Worm (Caenorhabditis elegans): ENCODE data around the gene C31H1.1.

The C31H1.1 gene

DNA sequence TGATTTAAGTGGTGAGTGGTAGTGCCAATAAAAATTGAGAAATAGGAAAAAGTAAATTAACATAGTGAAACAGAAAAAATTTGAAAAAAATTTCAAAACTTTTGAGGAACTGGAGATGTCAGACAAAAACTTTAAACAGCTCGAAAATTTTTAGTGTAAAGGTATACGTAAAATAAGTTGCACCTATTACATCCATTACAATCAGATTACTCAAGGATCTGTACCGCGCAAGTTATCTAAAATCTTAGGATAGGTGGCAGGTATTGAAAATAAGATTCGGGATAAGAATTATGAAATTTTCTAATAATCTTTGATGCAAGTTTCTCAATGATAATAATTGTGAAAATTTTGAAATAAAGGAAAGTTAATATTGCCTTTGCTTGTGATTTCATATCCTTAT, 30.4 kb upstream of the C31H1.1 start:
- no peak for TF ChIP-seq pes-1 (GFP tag; IDR thresholded peaks at IDR 0.05)
- no peak for TF ChIP-seq F13C5.2 (tag; optimal IDR thresholded peaks at IDR 0.05)
- TF ChIP-seq hmg-4 (GFP tag; optimal IDR thresholded peaks at IDR 0.05), result no peak
- TF ChIP-seq B0310.2 (tag; optimal IDR thresholded peaks at IDR 0.05), result no peak
- TF ChIP-seq tbx-11 (GFP tag; IDR thresholded peaks at IDR 0.05), result no peak
- no peak for TF ChIP-seq ets-7 (tag; optimal IDR thresholded peaks at IDR 0.05)
- no peak for TF ChIP-seq sea-1 (GFP tag; conservative IDR thresholded peaks at IDR 0.05)
- no peak for TF ChIP-seq ama-1 (optimal IDR thresholded peaks at IDR 0.05)
- no peak for TF ChIP-seq aly-1 (tag; optimal IDR thresholded peaks at IDR 0.05)
- no peak for TF ChIP-seq hmbx-1 (tag; optimal IDR thresholded peaks at IDR 0.05)
- TF ChIP-seq flt-1 (GFP tag; IDR thresholded peaks at IDR 0.05), result no peak
- no peak for TF ChIP-seq tbx-37 (GFP tag; conservative IDR thresholded peaks at IDR 0.05)
- TF ChIP-seq hnd-1 (tag; optimal IDR thresholded peaks at IDR 0.05), result no peak
- no peak for TF ChIP-seq tra-4 (tag; optimal IDR thresholded peaks at IDR 0.05)
- no peak for TF ChIP-seq ceh-36 (tag; optimal IDR thresholded peaks at IDR 0.05)
- no peak for TF ChIP-seq scrt-1 (GFP tag; IDR thresholded peaks at IDR 0.05)
- TF ChIP-seq ceh-13 (GFP tag; optimal IDR thresholded peaks at IDR 0.05), result no peak

DNA sequence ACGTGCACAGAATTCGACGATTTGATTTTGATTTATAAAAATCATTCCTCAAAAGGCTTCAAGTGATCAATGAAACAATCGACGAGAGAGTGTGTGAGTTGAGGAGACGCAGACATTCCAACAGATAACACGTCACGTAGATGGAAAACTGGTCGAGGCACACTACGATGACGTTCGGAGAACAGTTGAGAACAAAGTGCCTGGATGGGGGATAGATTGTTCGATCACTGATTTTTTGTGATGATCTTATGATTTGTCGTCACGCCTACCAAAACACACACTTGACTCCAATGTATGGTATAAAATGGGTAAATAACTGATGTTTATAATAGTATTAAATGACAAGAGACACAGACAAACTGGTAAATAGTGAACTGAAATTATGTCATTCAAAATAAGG, 18.9 kb upstream of the C31H1.1 start:
- TF ChIP-seq flt-1 (GFP tag; IDR thresholded peaks at IDR 0.05) (no peak), hnd-1 (tag; optimal IDR thresholded peaks at IDR 0.05) (no peak), pes-1 (GFP tag; IDR thresholded peaks at IDR 0.05) (no peak), ceh-36 (tag; optimal IDR thresholded peaks at IDR 0.05) (no peak), hmbx-1 (tag; optimal IDR thresholded peaks at IDR 0.05) (no peak), F13C5.2 (tag; optimal IDR thresholded peaks at IDR 0.05) (no peak), sea-1 (GFP tag; conservative IDR thresholded peaks at IDR 0.05) (no peak), tbx-37 (GFP tag; conservative IDR thresholded peaks at IDR 0.05) (no peak), tbx-11 (GFP tag; IDR thresholded peaks at IDR 0.05) (no peak), ets-7 (tag; optimal IDR thresholded peaks at IDR 0.05) (no peak), hmg-4 (GFP tag; optimal IDR thresholded peaks at IDR 0.05) (no peak)

DNA sequence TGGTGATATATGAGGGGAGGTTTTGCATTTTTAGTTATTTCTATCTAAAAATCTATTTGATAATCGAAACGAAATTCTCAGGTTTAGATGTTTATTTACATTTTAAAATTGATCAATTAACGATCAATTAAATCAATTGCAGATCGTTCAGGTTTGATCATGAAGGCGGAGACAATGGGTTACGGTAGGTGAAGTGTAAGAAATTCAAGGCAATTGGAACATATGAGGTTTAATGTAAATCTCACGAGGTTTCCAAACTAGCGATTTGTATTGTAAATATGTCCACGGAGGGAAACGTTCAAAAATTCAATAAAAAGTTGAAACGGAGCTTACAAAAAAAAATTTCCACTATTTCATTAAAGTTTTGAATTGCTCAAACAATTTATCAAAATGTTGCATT, 17.7 kb upstream of the C31H1.1 start:
- TF ChIP-seq tra-4 (tag; optimal IDR thresholded peaks at IDR 0.05), result no peak
- no peak for TF ChIP-seq tbx-11 (GFP tag; IDR thresholded peaks at IDR 0.05)
- no peak for TF ChIP-seq hnd-1 (tag; optimal IDR thresholded peaks at IDR 0.05)
- no peak for TF ChIP-seq sea-1 (GFP tag; conservative IDR thresholded peaks at IDR 0.05)
- TF ChIP-seq scrt-1 (GFP tag; IDR thresholded peaks at IDR 0.05), result no peak
- TF ChIP-seq hmg-4 (GFP tag; optimal IDR thresholded peaks at IDR 0.05), result no peak
- no peak for TF ChIP-seq ceh-36 (tag; optimal IDR thresholded peaks at IDR 0.05)

DNA sequence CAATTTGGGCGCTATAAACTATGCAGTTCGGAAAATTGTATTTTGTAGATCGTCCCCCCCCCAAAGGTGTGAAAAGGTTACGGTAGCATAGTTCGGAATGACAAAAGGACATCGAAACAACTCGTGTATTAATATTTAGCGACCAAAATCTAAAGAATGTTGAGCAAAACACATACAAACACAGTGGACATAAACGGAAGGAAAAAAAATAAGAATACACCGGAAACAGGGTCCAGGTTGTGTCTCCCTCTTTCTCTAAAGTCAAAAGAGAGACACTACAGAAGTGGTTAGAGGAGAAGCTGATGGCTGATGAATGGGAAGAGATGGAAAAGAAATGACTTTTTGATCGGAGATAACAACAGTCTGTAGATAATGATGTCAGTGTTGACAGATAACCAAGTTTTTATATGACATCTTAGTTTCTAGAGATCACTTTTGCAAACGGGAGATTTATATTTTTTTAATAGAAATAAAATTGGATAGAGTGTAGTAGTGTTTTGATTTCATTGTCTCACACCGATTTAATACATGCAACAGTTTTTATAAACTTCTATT, 16.9 kb upstream of the C31H1.1 start:
- TF ChIP-seq tbx-37 (GFP tag; conservative IDR thresholded peaks at IDR 0.05) (no peak), sea-1 (GFP tag; conservative IDR thresholded peaks at IDR 0.05) (no peak), ama-1 (optimal IDR thresholded peaks at IDR 0.05) (no peak), hmbx-1 (tag; optimal IDR thresholded peaks at IDR 0.05) (no peak), ceh-36 (tag; optimal IDR thresholded peaks at IDR 0.05) (no peak), hnd-1 (tag; optimal IDR thresholded peaks at IDR 0.05) (no peak), ets-7 (tag; optimal IDR thresholded peaks at IDR 0.05) (no peak), tra-4 (tag; optimal IDR thresholded peaks at IDR 0.05) (no peak), scrt-1 (GFP tag; IDR thresholded peaks at IDR 0.05) (no peak), flt-1 (GFP tag; IDR thresholded peaks at IDR 0.05) (no peak), ceh-13 (GFP tag; optimal IDR thresholded peaks at IDR 0.05) (no peak), F13C5.2 (tag; optimal IDR thresholded peaks at IDR 0.05) (no peak), B0310.2 (tag; optimal IDR thresholded peaks at IDR 0.05) (no peak), pes-1 (GFP tag; IDR thresholded peaks at IDR 0.05) (no peak), aly-1 (tag; optimal IDR thresholded peaks at IDR 0.05) (no peak), tbx-11 (GFP tag; IDR thresholded peaks at IDR 0.05) (no peak), hmg-4 (GFP tag; optimal IDR thresholded peaks at IDR 0.05) (no peak)

DNA sequence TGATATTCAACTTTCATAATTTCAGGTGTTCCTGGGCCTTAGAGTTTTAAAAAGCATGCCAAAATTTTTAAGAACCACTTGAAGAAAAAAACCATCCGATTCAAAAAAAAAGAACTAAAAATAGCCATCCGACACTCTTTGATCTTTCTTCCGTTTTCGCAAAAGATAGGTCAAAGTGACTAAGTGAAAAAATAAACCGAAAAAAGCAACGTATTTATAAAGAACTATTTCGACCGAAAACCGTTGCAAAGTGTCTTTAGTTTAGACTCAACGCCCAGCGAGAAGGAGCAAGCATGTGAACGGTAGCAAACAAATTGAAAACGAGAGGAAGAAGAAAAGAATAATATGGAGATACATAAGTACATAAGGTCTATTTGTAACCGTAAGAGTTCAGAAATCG, 13.6 kb upstream of the C31H1.1 start:
- no peak for TF ChIP-seq ets-7 (tag; optimal IDR thresholded peaks at IDR 0.05)
- no peak for TF ChIP-seq ceh-36 (tag; optimal IDR thresholded peaks at IDR 0.05)
- no peak for TF ChIP-seq flt-1 (GFP tag; IDR thresholded peaks at IDR 0.05)
- no peak for TF ChIP-seq ceh-13 (GFP tag; optimal IDR thresholded peaks at IDR 0.05)
- TF ChIP-seq hnd-1 (tag; optimal IDR thresholded peaks at IDR 0.05), result no peak
- TF ChIP-seq tbx-37 (GFP tag; conservative IDR thresholded peaks at IDR 0.05), result no peak
- no peak for TF ChIP-seq tbx-11 (GFP tag; IDR thresholded peaks at IDR 0.05)
- no peak for TF ChIP-seq pes-1 (GFP tag; IDR thresholded peaks at IDR 0.05)
- TF ChIP-seq aly-1 (tag; optimal IDR thresholded peaks at IDR 0.05), result no peak
- TF ChIP-seq F13C5.2 (tag; optimal IDR thresholded peaks at IDR 0.05), result no peak
- no peak for TF ChIP-seq tra-4 (tag; optimal IDR thresholded peaks at IDR 0.05)
- no peak for TF ChIP-seq hmg-4 (GFP tag; optimal IDR thresholded peaks at IDR 0.05)
- no peak for TF ChIP-seq sea-1 (GFP tag; conservative IDR thresholded peaks at IDR 0.05)

DNA sequence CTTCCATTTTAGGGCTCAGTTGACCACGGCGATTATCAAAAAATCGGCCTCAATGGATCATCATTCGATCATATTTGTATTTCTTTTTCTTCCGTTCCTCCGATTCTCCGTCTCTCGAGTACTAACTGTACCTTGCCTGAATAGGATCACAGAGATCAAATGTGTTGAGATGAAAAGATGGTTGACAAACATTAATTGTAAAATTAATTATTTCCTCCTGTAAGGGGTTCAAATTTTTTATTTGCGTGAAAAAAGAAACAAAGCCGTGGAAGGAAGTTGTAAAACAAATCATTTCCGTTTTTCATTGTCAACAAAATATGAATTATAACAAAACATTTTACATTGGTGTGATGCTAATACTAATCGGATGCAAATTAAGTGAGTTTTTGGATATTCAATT, 6.3 kb upstream of the C31H1.1 start, which contains the start of gene C31H1.2:
Gene C31H1.2 (plus strand): TSS at position 301 of the 400 bp plus-strand sequence.
- no peak for TF ChIP-seq tbx-37 (GFP tag; conservative IDR thresholded peaks at IDR 0.05)

DNA sequence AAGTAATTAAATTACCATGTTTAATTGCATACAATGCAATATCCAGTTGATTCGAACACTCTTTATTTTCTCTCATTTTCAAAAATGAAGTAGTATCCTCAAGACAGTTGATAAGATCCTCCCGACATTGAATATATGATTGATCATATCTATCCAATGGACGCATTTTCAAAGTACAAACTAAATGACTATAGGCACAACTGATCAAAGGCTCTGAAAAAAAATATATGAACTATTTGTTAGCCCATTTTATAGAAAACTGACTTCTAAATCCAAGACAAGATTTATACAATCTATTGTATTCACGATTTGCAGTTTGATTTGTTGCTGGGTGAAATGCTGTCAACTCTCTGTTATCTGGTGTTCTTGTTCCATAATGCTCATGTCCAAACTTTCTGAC, 1.8 kb upstream of the C31H1.1 start:
- TF ChIP-seq hmbx-1 (tag; optimal IDR thresholded peaks at IDR 0.05) (no peak), ceh-13 (GFP tag; optimal IDR thresholded peaks at IDR 0.05) (no peak), F13C5.2 (tag; optimal IDR thresholded peaks at IDR 0.05) (no peak), flt-1 (GFP tag; IDR thresholded peaks at IDR 0.05) (no peak), tbx-11 (GFP tag; IDR thresholded peaks at IDR 0.05) (no peak), B0310.2 (tag; optimal IDR thresholded peaks at IDR 0.05) (no peak), tra-4 (tag; optimal IDR thresholded peaks at IDR 0.05) (no peak), hnd-1 (tag; optimal IDR thresholded peaks at IDR 0.05) (no peak), sea-1 (GFP tag; conservative IDR thresholded peaks at IDR 0.05) (no peak), pes-1 (GFP tag; IDR thresholded peaks at IDR 0.05) (no peak), hmg-4 (GFP tag; optimal IDR thresholded peaks at IDR 0.05) (no peak), aly-1 (tag; optimal IDR thresholded peaks at IDR 0.05) (no peak), ceh-36 (tag; optimal IDR thresholded peaks at IDR 0.05) (no peak)

DNA sequence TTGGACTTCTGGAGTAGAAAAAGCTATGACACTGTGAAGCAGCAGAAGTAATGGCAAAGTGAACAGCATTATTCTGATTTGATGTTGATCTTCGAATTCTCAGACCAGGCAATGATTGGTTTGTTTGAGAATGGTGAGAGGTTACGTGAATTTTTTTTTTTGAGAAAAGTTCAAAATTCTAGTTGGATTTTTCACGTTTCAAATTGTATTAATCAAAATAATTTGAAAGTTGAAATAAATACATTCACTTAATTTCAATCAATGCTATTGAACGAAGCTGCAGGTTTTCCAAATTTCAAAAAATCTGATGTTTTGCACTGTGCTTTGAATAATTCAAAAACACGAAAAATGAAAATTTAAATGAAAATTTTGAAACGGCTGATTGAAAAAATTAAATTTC, 559 bp upstream of the C31H1.1 start, which contains the start of gene C31H1.5:
Gene C31H1.5 (minus strand): TSS at position 101 of the 400 bp plus-strand sequence.
- TF ChIP-seq tra-4 (tag; optimal IDR thresholded peaks at IDR 0.05), result no peak
- TF ChIP-seq ama-1 (optimal IDR thresholded peaks at IDR 0.05), result no peak
- TF ChIP-seq ets-7 (tag; optimal IDR thresholded peaks at IDR 0.05), result no peak
- TF ChIP-seq tbx-11 (GFP tag; IDR thresholded peaks at IDR 0.05), result no peak
- TF ChIP-seq B0310.2 (tag; optimal IDR thresholded peaks at IDR 0.05), result no peak
- TF ChIP-seq scrt-1 (GFP tag; IDR thresholded peaks at IDR 0.05), result no peak
- TF ChIP-seq F13C5.2 (tag; optimal IDR thresholded peaks at IDR 0.05), result no peak
- no peak for TF ChIP-seq hmbx-1 (tag; optimal IDR thresholded peaks at IDR 0.05)
- TF ChIP-seq ceh-13 (GFP tag; optimal IDR thresholded peaks at IDR 0.05), result no peak
- no peak for TF ChIP-seq flt-1 (GFP tag; IDR thresholded peaks at IDR 0.05)
- TF ChIP-seq sea-1 (GFP tag; conservative IDR thresholded peaks at IDR 0.05), result no peak
- no peak for TF ChIP-seq hnd-1 (tag; optimal IDR thresholded peaks at IDR 0.05)
- no peak for TF ChIP-seq aly-1 (tag; optimal IDR thresholded peaks at IDR 0.05)
